Fruit fly (Drosophila melanogaster): Measurements from ENCODE around the gene Srp54k.
A peak's percentile ranks its signal among the peaks of the same experiment; 100 is the strongest.

Gene Srp54k

DNA sequence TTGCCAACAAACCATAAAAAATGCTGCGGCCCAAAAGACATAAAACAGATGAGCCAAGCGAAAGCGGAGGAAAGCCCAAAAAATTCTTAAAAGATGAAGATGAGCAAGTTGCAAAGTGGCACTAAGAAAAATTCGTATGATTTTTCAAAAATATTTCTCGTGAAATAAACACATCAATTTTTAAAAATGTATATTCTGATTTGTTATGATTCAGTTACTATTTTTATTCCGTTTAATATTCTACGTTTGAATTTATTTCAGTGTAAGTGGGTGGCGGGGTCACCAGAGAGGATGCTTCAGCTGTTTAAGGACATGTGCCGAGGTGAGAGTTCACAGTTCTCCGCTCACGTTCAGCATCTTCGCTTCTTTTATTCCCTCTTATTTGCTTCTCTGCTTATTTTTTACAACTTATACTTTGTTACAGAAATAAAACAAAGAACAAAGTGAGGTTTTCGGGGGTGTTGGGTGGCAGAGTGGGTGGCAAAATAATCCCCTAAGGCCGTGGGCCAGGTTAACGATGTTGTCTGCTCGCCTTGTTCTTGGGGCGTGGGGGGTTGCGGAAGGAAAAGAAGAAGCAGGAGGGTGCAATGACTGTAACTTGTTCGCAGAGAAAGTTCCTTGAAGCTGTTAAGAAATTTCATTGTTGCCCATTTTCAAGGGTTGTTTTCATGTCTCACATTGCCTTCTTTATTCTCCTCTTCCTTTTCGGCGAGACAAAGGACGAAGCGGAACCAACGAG, 29.9 kb downstream of the Srp54k start (continued):
- TF ChIP-seq Neu2 (GFP tag; optimal IDR thresholded peaks at IDR 0.05; ENCODE audit: borderline replicate concordance) (no peak), CG12391 (tag; optimal IDR thresholded peaks at IDR 0.05) (peak; percentile 57), az2 (GFP tag; optimal IDR thresholded peaks at IDR 0.05) (peak; percentile 15), wor (GFP tag; IDR thresholded peaks at IDR 0.05) (0 out of 2 replicates have a peak, but pooled peaks have one; percentile 17), CG14441 (GFP tag; IDR thresholded peaks at IDR 0.05) (peak; percentile 46; the same call in 1 of the 2 replicates), cato (GFP tag; optimal IDR thresholded peaks at IDR 0.05; ENCODE audit: borderline replicate concordance) (no peak), esg (GFP tag; conservative IDR thresholded peaks at IDR 0.05) (no peak; the same call in 1 of the 2 replicates), luna (GFP tag; optimal IDR thresholded peaks at IDR 0.05) (no peak), CG31441 (GFP tag; IDR thresholded peaks at IDR 0.05) (peak; percentile 56), CG3065 (GFP tag; optimal IDR thresholded peaks at IDR 0.05) (no peak), sna (GFP tag; IDR thresholded peaks at IDR 0.05; ENCODE audit: partially characterized antibody) (no peak), mld (GFP tag; IDR thresholded peaks at IDR 0.05; ENCODE audit: partially characterized antibody) (no peak), Optix (GFP tag; IDR thresholded peaks at IDR 0.05) (no peak), D (optimal IDR thresholded peaks at IDR 0.05) (no peak), D (GFP tag; optimal IDR thresholded peaks at IDR 0.05) (no peak), HLH54F (GFP tag; optimal IDR thresholded peaks at IDR 0.05) (no peak), ash1 (GFP tag; optimal IDR thresholded peaks at IDR 0.05) (no peak), CG7357 (GFP tag; IDR thresholded peaks at IDR 0.05) (peak; percentile 7; the same call in 1 of the 3 replicates), prd (optimal IDR thresholded peaks at IDR 0.05) (no peak), prd (GFP tag; IDR thresholded peaks at IDR 0.05) (no peak), CG17385 (GFP tag; optimal IDR thresholded peaks at IDR 0.05) (peak; percentile 33), Camta (GFP tag; optimal IDR thresholded peaks at IDR 0.05) (peak; percentile 10), Bdp1 (GFP tag; optimal IDR thresholded peaks at IDR 0.05) (no peak), tio (GFP tag; optimal IDR thresholded peaks at IDR 0.05) (peak; percentile 19), ara (GFP tag; IDR thresholded peaks at IDR 0.05) (0 out of 2 replicates have a peak, but pooled peaks have one; percentile 47), CG5180 (GFP tag; optimal IDR thresholded peaks at IDR 0.05) (no peak), en (GFP tag; optimal IDR thresholded peaks at IDR 0.05) (no peak), E2f1 (GFP tag; IDR thresholded peaks at IDR 0.05) (no peak), bcd (GFP tag; optimal IDR thresholded peaks at IDR 0.05) (peak; percentile 17), fd102C (GFP tag; optimal IDR thresholded peaks at IDR 0.05) (no peak), CG15696 (tag; optimal IDR thresholded peaks at IDR 0.05) (no peak), chm (GFP tag; IDR thresholded peaks at IDR 0.05) (no peak; the same call in 1 of the 2 replicates), CG30403 (GFP tag; optimal IDR thresholded peaks at IDR 0.05) (peak; percentile 36), CG10462 (GFP tag; optimal IDR thresholded peaks at IDR 0.05) (no peak), CG10959 (GFP tag; IDR thresholded peaks at IDR 0.05) (no peak), BEAF-32 (GFP tag; optimal IDR thresholded peaks at IDR 0.05) (no peak), gt (GFP tag; IDR thresholded peaks at IDR 0.05) (no peak), Hr3 (GFP tag; optimal IDR thresholded peaks at IDR 0.05) (peak; percentile 39), Hey (tag; optimal IDR thresholded peaks at IDR 0.05) (no peak), ab (GFP tag; optimal IDR thresholded peaks at IDR 0.05) (no peak), CG6254 (GFP tag; optimal IDR thresholded peaks at IDR 0.05) (no peak), hth (optimal IDR thresholded peaks at IDR 0.05) (no peak), Lhr (GFP tag; optimal IDR thresholded peaks at IDR 0.05) (no peak), sr (GFP tag; IDR thresholded peaks at IDR 0.05) (no peak), CG15073 (GFP tag; optimal IDR thresholded peaks at IDR 0.05) (no peak), H15 (GFP tag; IDR thresholded peaks at IDR 0.05) (no peak), slbo (GFP tag; IDR thresholded peaks at IDR 0.05) (peak; percentile 70), insv (GFP tag; optimal IDR thresholded peaks at IDR 0.05) (no peak), mam (GFP tag; optimal IDR thresholded peaks at IDR 0.05) (peak; percentile 14), CG17612 (GFP tag; IDR thresholded peaks at IDR 0.05) (no peak), D19B (GFP tag; optimal IDR thresholded peaks at IDR 0.05) (no peak)

All from whole organism, embryonic.